Fruit fly (Drosophila melanogaster): ENCODE measurements around the gene CG7914.

- TF ChIP-seq EcR (GFP tag; optimal IDR thresholded peaks at IDR 0.05) (no peak), CG15710 (tag; optimal IDR thresholded peaks at IDR 0.05) (no peak)
Measured at dm6 chrX:19211982-19212381, 18.7 kb upstream of the CG7914 start, which contains the start of gene CG14195.
